Fruit fly (Drosophila melanogaster) whole organism, embryonic: Measurements from ENCODE around the gene CG7139.

Source experiments
- B-H1 ChIP-seq: fragments of 200-800 bp; sonication (Bioruptor generic); IDR thresholded peaks from 3 replicates; pipeline ENCODE4 v1.3.6; 2022; ENCODE audit warnings: missing biosample characterization, missing genetic modification characterization
- C15 ChIP-seq: fragments of 200-800 bp; sonication (Bioruptor generic); IDR thresholded peaks from 3 replicates; pipeline ENCODE4 v1.3.6; 2022; ENCODE audit warnings: missing biosample characterization, missing genetic modification characterization
- CG10565 ChIP-seq: fragments of 200-800 bp; sonication (Bioruptor generic); optimal IDR thresholded peaks from 3 replicates; lab custom pipeline; 2016; ENCODE audit warnings: missing biosample characterization, mild to moderate bottlenecking, missing genetic modification characterization
- CG11398 ChIP-seq: fragments of 200-800 bp; sonication (Bioruptor generic); optimal IDR thresholded peaks from 2 replicates; lab custom pipeline; 2016; ENCODE audit warnings: missing biosample characterization, missing genetic modification characterization
- CG12104 ChIP-seq: fragments of 200-800 bp; sonication (Bioruptor generic); optimal IDR thresholded peaks from 3 replicates; lab custom pipeline; 2016; ENCODE audit warnings: missing biosample characterization, missing genetic modification characterization
- CG13123 ChIP-seq: fragments of 200-800 bp; sonication (Bioruptor generic); optimal IDR thresholded peaks from 2 replicates; lab custom pipeline; 2016; ENCODE audit warnings: missing biosample characterization, missing genetic modification characterization
- CG16779 ChIP-seq: fragments of 200-800 bp; sonication (Bioruptor generic); IDR thresholded peaks from 2 replicates; pipeline ENCODE4 v1.3.6; 2022; ENCODE audit warnings: missing biosample characterization, missing genetic modification characterization
- CG18599 ChIP-seq: fragments of 200-800 bp; sonication (Bioruptor generic); optimal IDR thresholded peaks from 3 replicates; lab custom pipeline; 2017; ENCODE audit warnings: missing biosample characterization, missing genetic modification characterization, mild to moderate bottlenecking, moderate library complexity, missing genetic modification reagents
- CG2116 ChIP-seq: fragments of 200-800 bp; sonication (Bioruptor generic); optimal IDR thresholded peaks from 3 replicates; lab custom pipeline; 2018; ENCODE audit warnings: missing biosample characterization, mild to moderate bottlenecking, missing genetic modification characterization
- CG2875 ChIP-seq: fragments of 200-800 bp; sonication (Bioruptor generic); optimal IDR thresholded peaks from 2 replicates; lab custom pipeline; 2017; ENCODE audit warnings: missing biosample characterization, mild to moderate bottlenecking, missing genetic modification characterization, missing genetic modification reagents
- CG2889 ChIP-seq: fragments of 200-800 bp; sonication (Bioruptor generic); IDR thresholded peaks from 3 replicates; pipeline ENCODE4 v1.3.6; 2022; ENCODE audit warnings: missing biosample characterization, missing genetic modification characterization
- CG4282 ChIP-seq: fragments of 200-800 bp; sonication (Bioruptor generic); optimal IDR thresholded peaks from 2 replicates; lab custom pipeline; 2016; ENCODE audit warnings: missing biosample characterization, missing genetic modification characterization
- CG4424 ChIP-seq: fragments of 200-800 bp; sonication (Bioruptor generic); optimal IDR thresholded peaks from 3 replicates; lab custom pipeline; 2016; ENCODE audit warnings: missing biosample characterization, missing genetic modification characterization
- CG8281 ChIP-seq: fragments of 200-800 bp; sonication (Bioruptor generic); optimal IDR thresholded peaks from 2 replicates; lab custom pipeline; 2018; ENCODE audit warnings: missing biosample characterization, mild to moderate bottlenecking, missing genetic modification characterization, moderate library complexity
- CG9797 ChIP-seq: fragments of 200-800 bp; sonication (Bioruptor generic); optimal IDR thresholded peaks from 3 replicates; lab custom pipeline; 2018; ENCODE audit warnings: missing biosample characterization, mild to moderate bottlenecking, missing genetic modification characterization
- Dek ChIP-seq: fragments of 200-800 bp; sonication (Bioruptor generic); optimal IDR thresholded peaks from 3 replicates; lab custom pipeline; 2019; ENCODE audit warnings: missing biosample characterization, mild to moderate bottlenecking, missing genetic modification characterization, moderate library complexity
- Doc3 ChIP-seq: fragments of 200-800 bp; sonication (Bioruptor generic); IDR thresholded peaks from 3 replicates; pipeline ENCODE4 v1.3.6; 2022; ENCODE audit warnings: missing biosample characterization, missing genetic modification characterization; ENCODE audit not compliant: partially characterized antibody
- Ets97D ChIP-seq: fragments of 200-800 bp; sonication (Bioruptor generic); optimal IDR thresholded peaks from 3 replicates; lab custom pipeline; 2016; ENCODE audit warnings: missing biosample characterization, missing genetic modification characterization
- Fer1 ChIP-seq: fragments of 200-800 bp; sonication (Bioruptor generic); optimal IDR thresholded peaks from 2 replicates; lab custom pipeline; 2017; ENCODE audit warnings: missing biosample characterization, mild to moderate bottlenecking, missing genetic modification characterization
- HLH54F ChIP-seq: fragments of 200-800 bp; sonication (Bioruptor generic); optimal IDR thresholded peaks from 3 replicates; lab custom pipeline; 2016; ENCODE audit warnings: missing biosample characterization, missing genetic modification characterization
- Hmx ChIP-seq: fragments of 200-800 bp; sonication (Bioruptor generic); optimal IDR thresholded peaks from 2 replicates; lab custom pipeline; 2016; ENCODE audit warnings: missing biosample characterization, missing genetic modification characterization
- Hr39 ChIP-seq: fragments of >200 bp; optimal IDR thresholded peaks from 2 replicates; lab custom pipeline; 2017
- Nf-YB ChIP-seq: fragments of 200-800 bp; sonication (Bioruptor generic); optimal IDR thresholded peaks from 3 replicates; lab custom pipeline; 2019; ENCODE audit warnings: missing biosample characterization, mild to moderate bottlenecking, missing genetic modification characterization, moderate library complexity
- Oli ChIP-seq: fragments of 200-800 bp; sonication (Bioruptor generic); optimal IDR thresholded peaks from 2 replicates; lab custom pipeline; 2018; ENCODE audit warnings: missing biosample characterization, mild to moderate bottlenecking, missing genetic modification characterization, moderate library complexity
- Optix ChIP-seq: fragments of 200-800 bp; sonication (Bioruptor generic); IDR thresholded peaks from 3 replicates; pipeline ENCODE4 v1.3.6; 2022; ENCODE audit warnings: missing biosample characterization, missing genetic modification characterization
- Tbp ChIP-seq: fragments of >200 bp; optimal IDR thresholded peaks from 2 replicates; lab custom pipeline; 2018; ENCODE audit warnings: missing biosample characterization, missing genetic modification characterization
- ara ChIP-seq: fragments of 200-800 bp; sonication (Bioruptor generic); IDR thresholded peaks from 2 replicates; pipeline ENCODE4 v1.3.6; 2022; ENCODE audit warnings: missing biosample characterization, missing genetic modification characterization
- cg ChIP-seq: fragments of 200-800 bp; sonication (Bioruptor generic); optimal IDR thresholded peaks from 3 replicates; lab custom pipeline; 2019; ENCODE audit warnings: missing biosample characterization, mild to moderate bottlenecking, missing genetic modification characterization, moderate library complexity
- chm ChIP-seq: fragments of 200-800 bp; sonication (Bioruptor generic); IDR thresholded peaks from 2 replicates; pipeline ENCODE4 v1.3.6; 2022; ENCODE audit warnings: missing biosample characterization, missing genetic modification characterization
- corto ChIP-seq: fragments of 200-800 bp; sonication (Bioruptor generic); optimal IDR thresholded peaks from 2 replicates; lab custom pipeline; 2016; ENCODE audit warnings: missing biosample characterization, mild to moderate bottlenecking, missing genetic modification characterization, moderate library complexity
- da ChIP-seq: fragments of 200-800 bp; sonication (Bioruptor generic); optimal IDR thresholded peaks from 2 replicates; lab custom pipeline; 2016; ENCODE audit warnings: missing biosample characterization, missing genetic modification characterization
- ems ChIP-seq: fragments of 200-800 bp; sonication (Bioruptor generic); optimal IDR thresholded peaks from 3 replicates; lab custom pipeline; 2016; ENCODE audit warnings: missing biosample characterization, missing genetic modification characterization
- esg ChIP-seq: fragments of 200-800 bp; sonication (Bioruptor generic); conservative IDR thresholded peaks from 2 replicates; pipeline ENCODE4 v1.3.6; 2022; ENCODE audit warnings: missing biosample characterization, missing genetic modification characterization
- ewg ChIP-seq: fragments of 200-800 bp; sonication (Bioruptor generic); optimal IDR thresholded peaks from 3 replicates; lab custom pipeline; 2017; ENCODE audit warnings: mild to moderate bottlenecking, missing biosample characterization, missing genetic modification reagents, missing genetic modification characterization
- fd102C ChIP-seq: fragments of 200-800 bp; sonication (Bioruptor generic); optimal IDR thresholded peaks from 2 replicates; lab custom pipeline; 2018; ENCODE audit warnings: missing biosample characterization, mild to moderate bottlenecking, missing genetic modification characterization, moderate library complexity
- grau ChIP-seq: fragments of 200-800 bp; optimal IDR thresholded peaks from 3 replicates; lab custom pipeline; 2019; ENCODE audit warnings: missing biosample characterization, mild to moderate bottlenecking, missing genetic modification characterization, moderate library complexity
- gro ChIP-seq: fragments of 200-800 bp; sonication (Bioruptor generic); optimal IDR thresholded peaks from 2 replicates; lab custom pipeline; 2016; ENCODE audit warnings: missing biosample characterization, missing genetic modification characterization
- gsb-n ChIP-seq: fragments of 200-800 bp; sonication (Bioruptor generic); optimal IDR thresholded peaks from 3 replicates; lab custom pipeline; 2018; ENCODE audit warnings: missing biosample characterization, mild to moderate bottlenecking, missing genetic modification characterization
- hbn ChIP-seq: fragments of 200-800 bp; sonication (Bioruptor generic); IDR thresholded peaks from 2 replicates; pipeline ENCODE4 v1.3.6; 2022; ENCODE audit warnings: missing biosample characterization, missing genetic modification characterization; ENCODE audit not compliant: partially characterized antibody
- lbe ChIP-seq: fragments of 200-800 bp; sonication (Bioruptor generic); optimal IDR thresholded peaks from 2 replicates; lab custom pipeline; 2016; ENCODE audit warnings: missing biosample characterization, mild to moderate bottlenecking, missing genetic modification characterization
- pb ChIP-seq: fragments of 200-800 bp; sonication (Bioruptor generic); optimal IDR thresholded peaks from 3 replicates; lab custom pipeline; 2016; ENCODE audit warnings: missing biosample characterization, missing genetic modification characterization
- pnt ChIP-seq: fragments of 200-800 bp; sonication (Bioruptor generic); optimal IDR thresholded peaks from 3 replicates; lab custom pipeline; 2016; ENCODE audit warnings: missing biosample characterization, missing genetic modification characterization
- pros ChIP-seq: fragments of 200-800 bp; sonication (Bioruptor generic); optimal IDR thresholded peaks from 3 replicates; lab custom pipeline; 2019; ENCODE audit warnings: missing biosample characterization, mild to moderate bottlenecking, missing genetic modification characterization, moderate library complexity
- repo ChIP-seq: fragments of 200-800 bp; sonication (Bioruptor generic); optimal IDR thresholded peaks from 2 replicates; lab custom pipeline; 2016; ENCODE audit warnings: missing biosample characterization, missing genetic modification characterization
- salm ChIP-seq: fragments of 200-800 bp; sonication (Bioruptor generic); optimal IDR thresholded peaks from 2 replicates; lab custom pipeline; 2018; ENCODE audit warnings: missing biosample characterization, mild to moderate bottlenecking, missing genetic modification characterization
- sens-2 ChIP-seq: fragments of 200-800 bp; sonication (Bioruptor generic); IDR thresholded peaks from 2 replicates; pipeline ENCODE4 v1.3.6; 2022; ENCODE audit warnings: missing biosample characterization, missing genetic modification characterization
- shn ChIP-seq: fragments of 200-800 bp; sonication (Bioruptor generic); optimal IDR thresholded peaks from 3 replicates; lab custom pipeline; 2016; ENCODE audit warnings: missing biosample characterization, missing genetic modification characterization
- stwl ChIP-seq: fragments of 200-800 bp; sonication (Bioruptor generic); optimal IDR thresholded peaks from 3 replicates; lab custom pipeline; 2018; ENCODE audit warnings: missing biosample characterization, mild to moderate bottlenecking, missing genetic modification characterization, moderate library complexity
- vfl ChIP-seq: fragments of 200-800 bp; sonication (Bioruptor generic); optimal IDR thresholded peaks from 2 replicates; lab custom pipeline; 2016; ENCODE audit warnings: missing biosample characterization, missing genetic modification characterization
- vvl ChIP-seq: fragments of 200-800 bp; sonication (Bioruptor generic); IDR thresholded peaks from 2 replicates; pipeline ENCODE4 v1.3.6; 2022; ENCODE audit warnings: missing biosample characterization, missing genetic modification characterization
- zen2 ChIP-seq: fragments of 200-800 bp; sonication (Bioruptor generic); IDR thresholded peaks from 3 replicates; pipeline ENCODE4 v1.3.6; 2022; ENCODE audit warnings: missing biosample characterization, missing genetic modification characterization; ENCODE audit not compliant: partially characterized antibody
- zfh1 ChIP-seq: fragments of 200-800 bp; sonication (Bioruptor generic); IDR thresholded peaks from 3 replicates; pipeline ENCODE4 v1.3.6; 2022; ENCODE audit warnings: missing biosample characterization, missing genetic modification characterization

CG7139 gene

dm6 chr3L:22078063-22078462 is 6.4 kb upstream of the CG7139 start (continued):
- TF ChIP-seq fd102C (GFP tag; lab: Kevin White, UChicago) (no peak), CG11398 (GFP tag; lab: Kevin White, UChicago) (peak; percentile 11), Doc3 (peak; percentile 94), CG8281 (tag; lab: Kevin White, UChicago) (no peak), salm (tag; lab: Kevin White, UChicago) (no peak), pb (GFP tag; lab: Kevin White, UChicago) (no peak), CG18599 (peak; percentile 63), vfl (GFP tag; lab: Kevin White, UChicago) (no peak), pros (GFP tag; lab: Kevin White, UChicago) (no peak), CG2116 (peak; percentile 37), repo (GFP tag; lab: Kevin White, UChicago) (peak; percentile 34), Dek (peak; percentile 30), da (GFP tag; lab: Kevin White, UChicago) (peak; percentile 12), zfh1 (GFP tag; lab: Robert Waterston, UW) (peak; percentile 62; the same call in 1 of the 3 replicates), ewg (GFP tag; lab: Kevin White, UChicago) (peak; percentile 28), CG2875 (GFP tag; lab: Kevin White, UChicago) (peak; percentile 30), Optix (GFP tag; lab: Robert Waterston, UW) (no peak), CG10565 (GFP tag; lab: Kevin White, UChicago) (no peak), Nf-YB (GFP tag; lab: Kevin White, UChicago) (no peak), esg (GFP tag; lab: Robert Waterston, UW) (no peak), Hmx (GFP tag; lab: Kevin White, UChicago) (no peak), CG16779 (GFP tag; lab: Robert Waterston, UW) (no peak), CG2889 (GFP tag; lab: Robert Waterston, UW) (no peak), Fer1 (GFP tag; lab: Kevin White, UChicago) (peak; percentile 47), zen2 (GFP tag; lab: Robert Waterston, UW) (peak; percentile 78; the same call in 2 of the 3 replicates), pnt (GFP tag; lab: Kevin White, UChicago) (peak; percentile 44), gro (GFP tag; lab: Kevin White, UChicago) (peak; percentile 48), CG12104 (GFP tag; lab: Kevin White, UChicago) (peak; percentile 12), chm (GFP tag; lab: Robert Waterston, UW) (peak; percentile 60), stwl (tag; lab: Kevin White, UChicago) (peak; percentile 35), Hr39 (lab: Kevin White, UChicago) (no peak), Ets97D (GFP tag; lab: Kevin White, UChicago) (no peak), shn (GFP tag; lab: Kevin White, UChicago) (peak; percentile 36), CG4282 (GFP tag; lab: Kevin White, UChicago) (peak; percentile 4), ems (peak; percentile 47), corto (GFP tag; lab: Kevin White, UChicago) (no peak), grau (tag; lab: Kevin White, UChicago) (peak; percentile 66), B-H1 (GFP tag; lab: Robert Waterston, UW) (no peak; the same call in 2 of the 3 replicates), ara (GFP tag; lab: Robert Waterston, UW) (peak; percentile 61; the same call in 1 of the 2 replicates), HLH54F (GFP tag; lab: Kevin White, UChicago) (peak; percentile 39), gsb-n (tag; lab: Kevin White, UChicago) (peak; percentile 2), CG9797 (GFP tag; lab: Kevin White, UChicago) (no peak), hbn (GFP tag; lab: Robert Waterston, UW) (peak; percentile 83), C15 (GFP tag; lab: Robert Waterston, UW) (no peak), cg (GFP tag; lab: Kevin White, UChicago) (no peak), CG13123 (GFP tag; lab: Kevin White, UChicago) (peak; percentile 55), lbe (GFP tag; lab: Kevin White, UChicago) (no peak), CG4424 (peak; percentile 54), vvl (GFP tag; lab: Robert Waterston, UW) (peak; percentile 74), sens-2 (GFP tag; lab: Robert Waterston, UW) (no peak), Tbp (GFP tag; lab: Kevin White, UChicago) (no peak), Oli (tag; lab: Kevin White, UChicago) (peak; percentile 45)
